Worm (Caenorhabditis elegans) whole organism, L4 larva: ENCODE measurements around the gene tsen-34.

ENCODE experiments used
- Y105C5A.15 ChIP-seq: fragments of 200-800 bp; sonication (Bioruptor generic); IDR thresholded peaks from 2 replicates; pipeline ENCODE4 v1.3.6; 2022; ENCODE audit warnings: missing genetic modification characterization, missing compliant biosample characterization
- aly-2 ChIP-seq: sonication (generic microtip); optimal IDR thresholded peaks from 2 replicates; lab custom pipeline; 2018; ENCODE audit warnings: missing biosample characterization, missing genetic modification characterization
- ces-1 ChIP-seq: fragments of 150-350 bp; sonication (generic microtip); optimal IDR thresholded peaks from 4 replicates; lab custom pipeline; 2014; ENCODE audit warnings: missing biosample characterization, missing genetic modification reagents, missing genetic modification characterization
- dmd-9 ChIP-seq: fragments of 200-800 bp; sonication (Bioruptor generic); IDR thresholded peaks from 2 replicates; pipeline ENCODE4 v1.3.6; 2022; ENCODE audit warnings: missing genetic modification reagents, missing genetic modification characterization, missing compliant biosample characterization
- fkh-10 ChIP-seq: fragments of 150-350 bp; optimal IDR thresholded peaks from 2 replicates; lab custom pipeline; 2014; ENCODE audit warnings: missing biosample characterization, missing genetic modification reagents, missing genetic modification characterization
- hlh-30 ChIP-seq: sonication (generic microtip); optimal IDR thresholded peaks from 2 replicates; lab custom pipeline; 2017; ENCODE audit warnings: antibody characterized with exemption, mild to moderate bottlenecking, missing genetic modification characterization, missing compliant biosample characterization; ENCODE audit not compliant: insufficient read depth
- nhr-11 ChIP-seq: fragments of 150-350 bp; optimal IDR thresholded peaks from 2 replicates; lab custom pipeline; 2014; ENCODE audit warnings: missing biosample characterization, missing genetic modification characterization
- nhr-237 ChIP-seq: sonication (generic microtip); optimal IDR thresholded peaks from 2 replicates; lab custom pipeline; 2017; ENCODE audit warnings: missing biosample characterization, missing genetic modification characterization
- nhr-28 ChIP-seq: fragments of 150-350 bp; optimal IDR thresholded peaks from 2 replicates; lab custom pipeline; 2014; ENCODE audit warnings: missing biosample characterization, missing genetic modification characterization
- nhr-76 ChIP-seq: fragments of 150-350 bp; optimal IDR thresholded peaks from 2 replicates; lab custom pipeline; 2014; ENCODE audit warnings: missing biosample characterization, missing genetic modification characterization
- pha-4 ChIP-seq, 2 experiments: fragments of 150-350 bp in 1 of 2; fragments of 200-800 bp in 1 of 2; sonication (Bioruptor generic) in 1 of 2; IDR thresholded peaks in 1 of 2; optimal IDR thresholded peaks in 1 of 2; 2 replicates each; pipeline versions ENCODE4 v1.3.6 to Lab custom; 2014 to 2022; ENCODE audit warnings: missing genetic modification characterization in 2 of 2, missing genetic modification reagents in 2 of 2, missing biosample characterization in 1 of 2, missing compliant biosample characterization in 1 of 2
- skn-1 ChIP-seq: fragments of 150-350 bp; optimal IDR thresholded peaks from 2 replicates; lab custom pipeline; 2014; ENCODE audit warnings: missing biosample characterization, missing genetic modification characterization
- unc-39 ChIP-seq: sonication (generic microtip); optimal IDR thresholded peaks from 2 replicates; lab custom pipeline; 2017; ENCODE audit warnings: missing biosample characterization, missing genetic modification characterization
- zip-2 ChIP-seq: fragments of 150-350 bp; optimal IDR thresholded peaks from 2 replicates; lab custom pipeline; 2014; ENCODE audit warnings: missing biosample characterization, missing genetic modification characterization

ce11 chrIV:4227917-4228316 is 49.7 kb downstream of the tsen-34 start, which contains the start of gene srbc-70:
- TF ChIP-seq nhr-76 (tag; lab: Kevin White, UChicago) = no peak
- TF ChIP-seq unc-39 = no peak
- no peak for TF ChIP-seq pha-4 (GFP tag; IDR thresholded peaks at IDR 0.05; lab: Robert Waterston, UW)
- no peak for TF ChIP-seq pha-4 (tag; optimal IDR thresholded peaks at IDR 0.05; lab: Kevin White, UChicago)
- TF ChIP-seq hlh-30 (tag; lab: Kevin White, UChicago) = no peak
- no peak for TF ChIP-seq nhr-237 (tag; lab: Kevin White, UChicago)
- TF ChIP-seq aly-2 (tag; lab: Kevin White, UChicago) = no peak
- TF ChIP-seq ces-1 = no peak
- TF ChIP-seq fkh-10 = no peak
- TF ChIP-seq Y105C5A.15 = no peak
- TF ChIP-seq nhr-11 = no peak
- TF ChIP-seq zip-2 (tag; lab: Kevin White, UChicago) = no peak
- no peak for TF ChIP-seq dmd-9
- no peak for TF ChIP-seq nhr-28
- no peak for TF ChIP-seq skn-1
